Worm (Caenorhabditis elegans) whole organism, L1 larva: ENCODE measurements around the gene nhr-27.

Experiments used
- C04F5.9 ChIP-seq: sonication (generic microtip); optimal IDR thresholded peaks from 2 replicates; lab custom pipeline; 2016; ENCODE audit warnings: missing genetic modification characterization, missing compliant biosample characterization
- C16A3.4 ChIP-seq: fragments of 150-350 bp; optimal IDR thresholded peaks from 2 replicates; lab custom pipeline; 2014; ENCODE audit warnings: missing biosample characterization, missing genetic modification characterization
- aha-1 ChIP-seq: fragments of 150-350 bp; optimal IDR thresholded peaks from 2 replicates; lab custom pipeline; 2014; ENCODE audit warnings: missing biosample characterization, missing genetic modification characterization
- ceh-8 ChIP-seq: fragments of 200-800 bp; sonication (Bioruptor generic); optimal IDR thresholded peaks from 2 replicates; lab custom pipeline; 2018; ENCODE audit warnings: mild to moderate bottlenecking, missing genetic modification characterization, moderate library complexity, missing compliant biosample characterization
- ceh-88 ChIP-seq: fragments of 200-800 bp; sonication (Bioruptor generic); IDR thresholded peaks from 2 replicates; pipeline ENCODE4 v1.3.6; 2022; ENCODE audit warnings: missing genetic modification characterization, missing compliant biosample characterization
- ces-1 ChIP-seq: fragments of 150-350 bp; optimal IDR thresholded peaks from 2 replicates; lab custom pipeline; 2014; ENCODE audit warnings: missing biosample characterization, missing genetic modification reagents, missing genetic modification characterization
- dsc-1 ChIP-seq: sonication (generic microtip); optimal IDR thresholded peaks from 2 replicates; lab custom pipeline; 2016; ENCODE audit warnings: mild to moderate bottlenecking, missing genetic modification characterization, missing compliant biosample characterization
- efl-1 ChIP-seq, 4 experiments: fragments of 150-350 bp; optimal IDR thresholded peaks in 3 of 4; peaks in 1 of 4; 1 replicate in 1 of 4; 2 replicates in 3 of 4; lab custom pipeline; 2014; ENCODE audit warnings: missing biosample characterization in 2 of 4, missing genetic modification characterization in 2 of 4, missing genetic modification reagents in 2 of 4
- efl-3 ChIP-seq: fragments of 200-800 bp; sonication (Bioruptor generic); optimal IDR thresholded peaks from 2 replicates; lab custom pipeline; 2018; ENCODE audit warnings: mild to moderate bottlenecking, missing genetic modification characterization, missing compliant biosample characterization
- fkh-10 ChIP-seq: sonication (generic microtip); optimal IDR thresholded peaks from 2 replicates; lab custom pipeline; 2017; ENCODE audit warnings: missing biosample characterization, missing genetic modification reagents, missing genetic modification characterization
- fkh-4 ChIP-seq: sonication (generic microtip); optimal IDR thresholded peaks from 2 replicates; lab custom pipeline; 2016; ENCODE audit warnings: missing compliant biosample characterization, missing genetic modification characterization, borderline replicate concordance
- fkh-8 ChIP-seq: sonication (generic microtip); optimal IDR thresholded peaks from 2 replicates; lab custom pipeline; 2016; ENCODE audit warnings: mild to moderate bottlenecking, missing genetic modification characterization, missing compliant biosample characterization
- fos-1 ChIP-seq: fragments of 150-350 bp; optimal IDR thresholded peaks from 2 replicates; lab custom pipeline; 2014; ENCODE audit warnings: missing biosample characterization, missing genetic modification characterization
- hlh-4 ChIP-seq: sonication (generic microtip); optimal IDR thresholded peaks from 2 replicates; lab custom pipeline; 2016; ENCODE audit warnings: mild to moderate bottlenecking, missing genetic modification characterization, missing compliant biosample characterization
- lin-14 ChIP-seq: fragments of 200-800 bp; sonication (Bioruptor generic); optimal IDR thresholded peaks from 2 replicates; lab custom pipeline; 2018; ENCODE audit warnings: mild to moderate bottlenecking, missing genetic modification characterization, moderate library complexity, missing compliant biosample characterization
- lsy-2 ChIP-seq, 2 experiments: fragments of 150-350 bp; optimal IDR thresholded peaks; 2 replicates each; lab custom pipeline; 2014; ENCODE audit warnings: missing biosample characterization in 2 of 2, missing genetic modification characterization in 2 of 2
- nhr-11 ChIP-seq: fragments of 150-350 bp; optimal IDR thresholded peaks from 2 replicates; lab custom pipeline; 2014; ENCODE audit warnings: missing biosample characterization, missing genetic modification characterization
- nhr-47 ChIP-seq: sonication (generic microtip); optimal IDR thresholded peaks from 2 replicates; lab custom pipeline; 2016; ENCODE audit warnings: mild to moderate bottlenecking, missing genetic modification characterization, moderate library complexity, missing compliant biosample characterization
- nhr-71 ChIP-seq: sonication (generic microtip); optimal IDR thresholded peaks from 2 replicates; lab custom pipeline; 2016; ENCODE audit warnings: mild to moderate bottlenecking, missing genetic modification characterization, moderate library complexity, missing compliant biosample characterization
- nhr-76 ChIP-seq: sonication (generic microtip); optimal IDR thresholded peaks from 2 replicates; lab custom pipeline; 2017; ENCODE audit warnings: missing biosample characterization, missing genetic modification characterization
- nhr-84 ChIP-seq: sonication (generic microtip); optimal IDR thresholded peaks from 2 replicates; lab custom pipeline; 2017; ENCODE audit warnings: missing biosample characterization, missing genetic modification characterization
- nhr-85 ChIP-seq: sonication (generic microtip); peaks from one replicate; lab custom pipeline; 2016; ENCODE audit warnings: missing genetic modification characterization, inconsistent platforms, missing compliant biosample characterization
- snpc-4 ChIP-seq: fragments of 150-350 bp; optimal IDR thresholded peaks from 2 replicates; lab custom pipeline; 2014; ENCODE audit warnings: missing biosample characterization, missing genetic modification characterization
- snu-23 ChIP-seq: sonication (generic microtip); optimal IDR thresholded peaks from 2 replicates; lab custom pipeline; 2016; ENCODE audit warnings: missing genetic modification characterization, missing compliant biosample characterization
- tbx-2 ChIP-seq: sonication (generic microtip); optimal IDR thresholded peaks from 2 replicates; lab custom pipeline; 2016; ENCODE audit warnings: missing genetic modification characterization, missing compliant biosample characterization
- unc-30 ChIP-seq: sonication (generic microtip); optimal IDR thresholded peaks from 2 replicates; lab custom pipeline; 2017; ENCODE audit warnings: missing biosample characterization, missing genetic modification characterization
- vab-15 ChIP-seq: sonication (generic microtip); optimal IDR thresholded peaks from 2 replicates; lab custom pipeline; 2017; ENCODE audit warnings: missing genotype, mild to moderate bottlenecking, missing genetic modification characterization, missing compliant biosample characterization

Gene nhr-27

ce11 chrX:12731188-12731857 lies 76.8 kb downstream of the nhr-27 start, which contains the start of gene pgp-12:
Gene pgp-12 (plus strand): TSS chrX:12731807.
- TF ChIP-seq nhr-76 (tag; lab: Kevin White, UChicago) = no peak
- no peak for TF ChIP-seq tbx-2 (tag; lab: Kevin White, UChicago)
- TF ChIP-seq vab-15 (tag; lab: Kevin White, UChicago) = no peak
- TF ChIP-seq efl-1 (optimal IDR thresholded peaks at IDR 0.05; lab: Kevin White, UChicago) = no peak
- peak in 1 of 2 experiments; percentile 77 for TF ChIP-seq efl-1 (GFP tag; optimal IDR thresholded peaks at IDR 0.05 in 1 of 2; lab: Kevin White, UChicago)
- TF ChIP-seq ces-1 = no peak
- TF ChIP-seq C04F5.9 (tag; lab: Kevin White, UChicago) = no peak

- peak; percentile 19 for TF ChIP-seq nhr-85 (tag; lab: Kevin White, UChicago)
- TF ChIP-seq snpc-4 (tag; lab: Kevin White, UChicago) = no peak
- no peak for TF ChIP-seq nhr-11
- TF ChIP-seq aha-1 (tag; lab: Kevin White, UChicago) = no peak
Measured at ce11 chrX:12730075-12730474, 78.0 kb downstream of the nhr-27 start.

DNA sequence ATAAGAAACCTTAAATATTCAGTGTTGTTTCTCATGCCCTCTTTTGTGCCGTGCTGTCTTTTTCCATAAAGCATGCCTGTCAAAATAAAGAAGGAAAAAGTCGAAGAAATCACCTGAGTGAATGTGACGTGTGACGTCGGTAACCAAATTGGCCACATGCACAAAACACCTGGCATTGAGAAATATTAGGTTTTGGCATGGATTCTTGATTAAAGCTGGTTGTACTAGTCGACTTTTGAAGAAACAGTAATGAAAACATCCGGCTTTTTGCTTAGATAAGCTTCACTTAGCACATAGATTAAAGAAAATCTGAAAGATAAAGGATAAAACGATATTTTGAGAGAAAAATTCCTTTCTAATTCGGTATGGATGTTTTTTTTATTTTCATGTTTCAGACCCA lies 82.0 kb downstream of the nhr-27 start:
- TF ChIP-seq fkh-8 (tag; lab: Kevin White, UChicago) (peak; percentile 54), fkh-10 (GFP tag; lab: Kevin White, UChicago) (no peak), hlh-4 (peak; percentile 26), dsc-1 (tag; lab: Kevin White, UChicago) (peak; percentile 21), nhr-71 (tag; lab: Kevin White, UChicago) (peak; percentile 26)

ce11 chrX:12721429-12721828 lies 86.7 kb downstream of the nhr-27 start:
- no peak for TF ChIP-seq unc-30 (tag; lab: Kevin White, UChicago)
- TF ChIP-seq lin-14 (GFP tag; lab: Kevin White, UChicago) = peak; percentile 26
- TF ChIP-seq tbx-2 (tag; lab: Kevin White, UChicago) = peak; percentile 13

DNA sequence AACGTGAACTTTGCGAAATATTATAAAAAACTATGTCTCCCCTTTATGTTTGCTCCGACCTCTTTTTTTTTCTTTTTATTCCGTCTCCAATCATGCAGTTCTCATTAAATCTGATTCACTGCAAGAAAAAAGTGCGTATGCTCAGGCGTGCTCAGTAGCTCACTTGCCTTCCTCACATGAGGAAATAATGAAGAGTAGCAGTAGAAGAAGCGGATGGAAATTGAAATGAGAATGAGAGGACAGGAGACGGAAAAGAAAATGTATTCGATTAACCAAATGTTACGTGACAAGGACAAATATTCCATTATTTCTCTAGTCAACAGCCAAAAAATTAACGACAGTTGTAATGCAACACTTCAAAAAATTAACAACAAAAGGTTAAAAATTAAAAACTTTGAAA lies 95.1 kb downstream of the nhr-27 start:
- TF ChIP-seq snu-23 (GFP tag; lab: Kevin White, UChicago) = peak; percentile 15
- no peak for TF ChIP-seq efl-3 (GFP tag; lab: Kevin White, UChicago)
- TF ChIP-seq nhr-47 (tag; lab: Kevin White, UChicago) = peak; percentile 40
- peak; percentile 8 for TF ChIP-seq fos-1 (tag; lab: Kevin White, UChicago)
- TF ChIP-seq ceh-88 (GFP tag; lab: Robert Waterston, UW) = no peak
- TF ChIP-seq fkh-4 = peak; percentile 46
- TF ChIP-seq dsc-1 (tag; lab: Kevin White, UChicago) = peak; percentile 94
- TF ChIP-seq C04F5.9 (tag; lab: Kevin White, UChicago) = no peak
- TF ChIP-seq lin-14 (GFP tag; lab: Kevin White, UChicago) = peak; percentile 76
- TF ChIP-seq lsy-2 (tag; optimal IDR thresholded peaks at IDR 0.05; lab: Kevin White, UChicago) = peak in 1 of 2 experiments; percentile 14
- peak; percentile 29 for TF ChIP-seq nhr-71 (tag; lab: Kevin White, UChicago)

DNA sequence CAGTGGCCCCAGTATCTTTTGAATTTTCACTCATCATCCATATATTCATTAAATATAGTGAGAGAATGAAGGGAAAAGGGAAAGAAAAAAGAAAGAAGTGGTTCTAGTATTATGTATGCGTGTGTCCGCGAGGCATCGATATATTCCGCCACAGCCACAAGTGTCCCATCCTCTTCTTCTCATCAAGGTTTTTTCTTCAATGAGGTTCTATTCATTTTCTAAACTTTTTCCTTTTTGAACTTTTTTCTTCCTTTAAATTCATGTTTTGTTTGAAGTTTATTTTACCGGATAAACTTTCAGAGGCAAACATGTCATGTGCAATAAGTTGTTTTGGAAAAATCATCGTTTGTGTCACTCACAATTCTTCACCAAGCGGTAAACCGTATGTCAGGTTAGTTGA lies 95.8 kb downstream of the nhr-27 start, which contains the start of gene rgs-2:
TSS of gene rgs-2 (plus strand) at position 301 of the 400 bp plus-strand sequence.
- TF ChIP-seq ceh-8 = no peak
- no peak for TF ChIP-seq fos-1 (tag; lab: Kevin White, UChicago)
- TF ChIP-seq lin-14 (GFP tag; lab: Kevin White, UChicago) = peak; percentile 3

DNA sequence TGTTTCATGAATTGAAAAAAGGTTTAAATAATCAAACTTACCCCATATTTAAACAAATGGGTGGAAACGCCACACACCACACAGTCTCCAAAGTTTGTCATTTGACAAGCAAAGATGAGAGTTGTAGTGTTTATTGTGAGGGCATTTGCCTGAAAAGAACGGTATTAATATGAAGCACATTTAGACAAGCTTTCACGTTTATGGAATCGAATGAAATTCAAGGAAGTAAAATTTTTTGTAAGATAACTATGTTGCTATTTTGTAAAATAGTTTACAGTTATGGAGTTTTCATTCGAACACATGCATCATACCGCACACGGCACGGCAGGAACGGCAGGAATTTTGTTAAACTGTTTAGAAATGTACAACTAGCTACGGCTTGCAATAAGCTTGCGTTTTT lies 103.4 kb downstream of the nhr-27 start, which contains the start of gene nhr-272:
TSS of gene nhr-272 (minus strand) at position 101 of the 400 bp plus-strand sequence.
- TF ChIP-seq nhr-84 (tag; lab: Kevin White, UChicago) (no peak), C16A3.4 (tag; lab: Kevin White, UChicago) (no peak)
